Worm (Caenorhabditis elegans) whole organism, young adult: Measurements from ENCODE around the gene C49C8.1.

Experiments
- B0261.1 ChIP-seq: sonication (generic microtip); optimal IDR thresholded peaks from 2 replicates; lab custom pipeline; 2016; ENCODE audit warnings: mild to moderate bottlenecking, missing genetic modification characterization, moderate library complexity, missing compliant biosample characterization
- B0336.3 ChIP-seq: fragments of 200-800 bp; sonication (Bioruptor generic); IDR thresholded peaks from 2 replicates; pipeline ENCODE4 v1.3.6; 2022; ENCODE audit warnings: missing genetic modification characterization, missing compliant biosample characterization
- C06A6.2 ChIP-seq: fragments of 200-800 bp; sonication (Bioruptor generic); conservative IDR thresholded peaks from 2 replicates; pipeline ENCODE4 v1.3.6; 2022; ENCODE audit warnings: missing genetic modification characterization, missing compliant biosample characterization
- C17E4.6 ChIP-seq: fragments of 200-800 bp; sonication (Bioruptor generic); IDR thresholded peaks from 2 replicates; pipeline ENCODE4 v1.3.6; 2022; ENCODE audit warnings: missing genetic modification reagents, missing genetic modification characterization, missing compliant biosample characterization
- D2030.7 ChIP-seq: fragments of 200-800 bp; sonication (Bioruptor generic); IDR thresholded peaks from 2 replicates; pipeline ENCODE4 v1.3.6; 2022; ENCODE audit warnings: missing genetic modification reagents, missing genetic modification characterization, missing compliant biosample characterization
- F10E7.11 ChIP-seq: sonication (generic microtip); optimal IDR thresholded peaks from 2 replicates; lab custom pipeline; 2017; ENCODE audit warnings: mild to moderate bottlenecking, missing genetic modification characterization, moderate library complexity, missing compliant biosample characterization
- F23B12.7 ChIP-seq: sonication (generic microtip); optimal IDR thresholded peaks from 2 replicates; lab custom pipeline; 2017; ENCODE audit warnings: missing genetic modification characterization, mild to moderate bottlenecking, missing compliant biosample characterization, antibody characterized with exemption, moderate library complexity; ENCODE audit not compliant: insufficient read depth
- F37B4.10 ChIP-seq: fragments of 200-800 bp; sonication (Bioruptor generic); IDR thresholded peaks from 2 replicates; pipeline ENCODE4 v1.3.6; 2022; ENCODE audit warnings: missing genetic modification characterization, missing compliant biosample characterization
- F39B2.1 ChIP-seq: fragments of 200-800 bp; sonication (Bioruptor generic); IDR thresholded peaks from 2 replicates; pipeline ENCODE4 v1.3.6; 2022; ENCODE audit warnings: missing genetic modification reagents, missing genetic modification characterization, missing compliant biosample characterization
- K11D2.4 ChIP-seq: fragments of 200-800 bp; sonication (Bioruptor generic); IDR thresholded peaks from 2 replicates; pipeline ENCODE4 v1.3.6; 2022; ENCODE audit warnings: missing genetic modification reagents, missing genetic modification characterization, missing compliant biosample characterization
- K12H6.12 ChIP-seq: fragments of 200-800 bp; sonication (Bioruptor generic); optimal IDR thresholded peaks from 2 replicates; lab custom pipeline; 2018; ENCODE audit warnings: mild to moderate bottlenecking, missing genetic modification characterization, missing compliant biosample characterization
- T26A5.8 ChIP-seq: sonication (generic microtip); optimal IDR thresholded peaks from 2 replicates; lab custom pipeline; 2016; ENCODE audit warnings: missing genetic modification characterization, missing compliant biosample characterization
- Y67H2A.10 ChIP-seq: fragments of 200-800 bp; sonication (Bioruptor generic); conservative IDR thresholded peaks from 2 replicates; pipeline ENCODE4 v1.3.6; 2022; ENCODE audit warnings: missing genetic modification reagents, missing genetic modification characterization, missing compliant biosample characterization
- aptf-2 ChIP-seq: fragments of 200-800 bp; sonication (Bioruptor generic); conservative IDR thresholded peaks from 2 replicates; pipeline ENCODE4 v1.3.6; 2022; ENCODE audit warnings: missing genetic modification reagents, missing genetic modification characterization, missing compliant biosample characterization
- attf-3 ChIP-seq: fragments of 200-800 bp; sonication (Bioruptor generic); conservative IDR thresholded peaks from 2 replicates; pipeline ENCODE4 v1.3.6; 2022; ENCODE audit warnings: missing genetic modification reagents, missing genetic modification characterization, missing compliant biosample characterization
- bed-1 ChIP-seq: fragments of 200-800 bp; sonication (Bioruptor generic); IDR thresholded peaks from 2 replicates; pipeline ENCODE4 v1.3.6; 2022; ENCODE audit warnings: missing genetic modification reagents, missing genetic modification characterization, missing compliant biosample characterization
- ccch-3 ChIP-seq: fragments of 200-800 bp; sonication (Bioruptor generic); optimal IDR thresholded peaks from 2 replicates; lab custom pipeline; 2018; ENCODE audit warnings: mild to moderate bottlenecking, missing genetic modification characterization, missing compliant biosample characterization
- ceh-27 ChIP-seq: fragments of 200-800 bp; sonication (Bioruptor generic); optimal IDR thresholded peaks from 2 replicates; lab custom pipeline; 2018; ENCODE audit warnings: mild to moderate bottlenecking, missing genetic modification characterization, moderate library complexity, missing compliant biosample characterization
- ceh-79 ChIP-seq: sonication (generic microtip); optimal IDR thresholded peaks from 2 replicates; lab custom pipeline; 2017; ENCODE audit warnings: mild to moderate bottlenecking, missing genetic modification characterization, missing compliant biosample characterization
- ceh-91 ChIP-seq: fragments of 200-800 bp; sonication (Bioruptor generic); IDR thresholded peaks from 2 replicates; pipeline ENCODE4 v1.3.6; 2022; ENCODE audit warnings: missing genetic modification reagents, missing genetic modification characterization, missing compliant biosample characterization
- dox-1 ChIP-seq: fragments of 200-800 bp; sonication (Bioruptor generic); IDR thresholded peaks from 2 replicates; pipeline ENCODE4 v1.3.6; 2022; ENCODE audit warnings: missing genetic modification reagents, missing genetic modification characterization, missing compliant biosample characterization
- dpl-1 ChIP-seq: fragments of 150-350 bp; optimal IDR thresholded peaks from 2 replicates; lab custom pipeline; 2014; ENCODE audit warnings: missing biosample characterization, missing genetic modification reagents, missing genetic modification characterization
- egrh-3 ChIP-seq: fragments of 200-800 bp; sonication (Bioruptor generic); IDR thresholded peaks from 2 replicates; pipeline ENCODE4 v1.3.6; 2022; ENCODE audit warnings: missing genetic modification reagents, missing genetic modification characterization, missing compliant biosample characterization
- hmg-20 ChIP-seq: fragments of 200-800 bp; sonication (Bioruptor generic); IDR thresholded peaks from 2 replicates; pipeline ENCODE4 v1.3.6; 2022; ENCODE audit warnings: missing genetic modification reagents, missing genetic modification characterization, missing compliant biosample characterization
- lin-35 ChIP-seq, 3 experiments: fragments of 150-350 bp in 2 of 3; sonication (generic microtip) in 1 of 3; optimal IDR thresholded peaks; 2 replicates each; lab custom pipeline; 2014 to 2018; ENCODE audit warnings: missing biosample characterization in 3 of 3, missing genetic modification characterization in 3 of 3, missing genetic modification reagents in 3 of 3
- lsy-27 ChIP-seq: sonication (generic microtip); optimal IDR thresholded peaks from 2 replicates; lab custom pipeline; 2017; ENCODE audit warnings: missing genetic modification characterization, mild to moderate bottlenecking, missing compliant biosample characterization, antibody characterized with exemption, missing genotype, borderline replicate concordance; ENCODE audit not compliant: insufficient read depth
- madf-6 ChIP-seq: fragments of 200-800 bp; sonication (Bioruptor generic); IDR thresholded peaks from 2 replicates; pipeline ENCODE4 v1.3.6; 2022; ENCODE audit warnings: missing genetic modification reagents, missing genetic modification characterization, missing compliant biosample characterization
- madf-8 ChIP-seq: fragments of 200-800 bp; sonication (Bioruptor generic); conservative IDR thresholded peaks from 2 replicates; pipeline ENCODE4 v1.3.6; 2022; ENCODE audit warnings: missing genetic modification reagents, missing genetic modification characterization, missing compliant biosample characterization
- nfyb-1 ChIP-seq: fragments of 200-800 bp; sonication (Bioruptor generic); IDR thresholded peaks from 2 replicates; pipeline ENCODE4 v1.3.6; 2022; ENCODE audit warnings: missing genetic modification reagents, missing genetic modification characterization, missing compliant biosample characterization
- rcor-1 ChIP-seq: fragments of 200-800 bp; sonication (Bioruptor generic); IDR thresholded peaks from 2 replicates; pipeline ENCODE4 v1.3.6; 2022; ENCODE audit warnings: missing genetic modification reagents, missing genetic modification characterization, missing compliant biosample characterization
- rpc-1 ChIP-seq, 2 experiments: fragments of 150-350 bp in 1 of 2; sonication (generic microtip) in 1 of 2; optimal IDR thresholded peaks; 2 replicates each; lab custom pipeline; 2014 to 2018; ENCODE audit warnings: missing biosample characterization in 1 of 2, missing genetic modification characterization in 1 of 2, missing genetic modification reagents in 1 of 2, missing genotype in 1 of 2
- snpc-4 ChIP-seq, 5 experiments: fragments of 150-350 bp in 1 of 5; sonication (generic microtip) in 4 of 5; optimal IDR thresholded peaks; 2 replicates each; lab custom pipeline; 2014 to 2018; ENCODE audit warnings: missing genetic modification characterization in 5 of 5, missing biosample characterization in 3 of 5, antibody characterized with exemption in 2 of 5, mild to moderate bottlenecking in 2 of 5, missing compliant biosample characterization in 2 of 5, missing genotype in 2 of 5, moderate library complexity in 2 of 5, missing genetic modification reagents in 1 of 5
- tbp1 ChIP-seq: fragments of 200-800 bp; sonication (Bioruptor generic); optimal IDR thresholded peaks from 2 replicates; lab custom pipeline; 2018; ENCODE audit warnings: mild to moderate bottlenecking, missing genetic modification characterization, missing compliant biosample characterization
- tbx-9 ChIP-seq: sonication (generic microtip); optimal IDR thresholded peaks from 2 replicates; lab custom pipeline; 2016; ENCODE audit warnings: borderline replicate concordance, missing genetic modification characterization, inconsistent platforms, missing compliant biosample characterization
- zim-3 ChIP-seq: sonication (generic microtip); optimal IDR thresholded peaks from 2 replicates; lab custom pipeline; 2017; ENCODE audit warnings: mild to moderate bottlenecking, missing genetic modification characterization, moderate library complexity, missing compliant biosample characterization
- ztf-25 ChIP-seq: fragments of 200-800 bp; sonication (Bioruptor generic); IDR thresholded peaks from 2 replicates; pipeline ENCODE4 v1.3.6; 2022; ENCODE audit warnings: missing genetic modification reagents, missing genetic modification characterization, missing compliant biosample characterization

The C49C8.1 gene

DNA sequence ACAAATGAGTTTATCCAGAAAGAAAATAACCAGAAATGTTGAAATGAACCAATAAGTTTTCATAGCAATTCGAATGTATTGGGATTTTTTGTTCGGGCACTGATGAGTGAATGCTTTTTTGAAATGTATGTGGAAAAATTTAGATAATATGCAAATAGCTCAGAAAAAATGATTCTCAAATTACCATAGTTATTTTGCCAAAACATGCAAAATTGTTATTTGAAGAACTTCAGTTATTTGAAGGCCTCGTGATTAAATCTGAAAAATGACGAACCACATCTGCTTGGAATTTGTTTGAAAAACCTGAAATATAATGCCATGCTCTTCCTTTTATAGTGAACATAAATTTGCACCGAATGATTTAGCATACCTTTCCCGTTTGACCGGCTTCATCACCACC lies 3.7 kb downstream of the C49C8.1 start, which contains the start of gene C49C8.6:
TSS of gene C49C8.6 (minus strand) at position 101 of the 400 bp plus-strand sequence.
- TF ChIP-seq madf-6 (GFP tag; lab: Robert Waterston, UW) (no peak), ztf-25 (GFP tag; lab: Robert Waterston, UW) (no peak), zim-3 (no peak), nfyb-1 (GFP tag; lab: Robert Waterston, UW) (no peak), ceh-79 (tag; lab: Kevin White, UChicago) (no peak), tbp1 (GFP tag; lab: Kevin White, UChicago) (no peak), F10E7.11 (tag; lab: Kevin White, UChicago) (no peak), Y67H2A.10 (no peak), aptf-2 (no peak)

DNA sequence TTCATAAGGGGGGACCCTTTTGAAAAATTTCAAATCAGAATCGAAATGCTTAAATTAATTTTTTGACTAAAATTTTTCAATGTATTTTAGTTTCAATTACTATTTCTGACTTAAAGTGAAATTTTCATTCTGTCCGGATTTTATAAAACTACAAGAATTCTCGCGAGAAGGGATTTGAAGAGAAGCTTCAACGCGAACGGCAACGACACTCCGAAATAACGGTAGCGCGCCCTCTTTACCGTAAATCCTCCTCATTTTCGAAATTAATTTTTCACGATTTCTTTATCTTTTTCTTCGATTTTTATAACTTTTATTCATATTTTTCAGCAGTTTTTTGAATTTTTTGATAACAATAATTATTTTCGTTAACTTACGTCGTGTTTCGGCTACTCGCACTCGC lies 11.4 kb downstream of the C49C8.1 start:
- TF ChIP-seq bed-1 (GFP tag; lab: Robert Waterston, UW) (no peak), snpc-4 (GFP tag; optimal IDR thresholded peaks at IDR 0.05; lab: Kevin White, UChicago) (no peak), snpc-4 (tag; optimal IDR thresholded peaks at IDR 0.05; lab: Kevin White, UChicago) (no peak), attf-3 (GFP tag; lab: Robert Waterston, UW) (peak; percentile 94), hmg-20 (GFP tag; lab: Robert Waterston, UW) (no peak)

DNA sequence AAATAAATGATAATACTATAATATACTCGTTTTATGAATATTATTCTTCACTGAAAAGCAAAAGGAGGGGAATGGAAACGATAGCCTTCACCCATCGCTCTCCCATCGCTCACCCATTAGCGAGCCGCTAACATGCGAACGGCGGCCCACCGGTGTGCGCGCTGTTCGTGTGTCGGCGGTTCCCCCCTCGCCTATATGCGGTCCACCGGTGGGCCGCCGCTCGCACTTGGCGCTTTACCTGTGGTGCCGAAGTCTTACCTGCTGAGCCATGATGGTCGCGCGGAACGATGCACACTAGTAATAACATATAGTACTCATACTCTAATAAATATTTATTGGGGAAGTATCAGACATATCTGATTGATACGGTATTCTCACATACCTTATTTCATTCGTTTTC lies 12.8 kb downstream of the C49C8.1 start:
- TF ChIP-seq egrh-3 (GFP tag; lab: Robert Waterston, UW) = peak; percentile 63; the same call in 1 of the 2 replicates

DNA sequence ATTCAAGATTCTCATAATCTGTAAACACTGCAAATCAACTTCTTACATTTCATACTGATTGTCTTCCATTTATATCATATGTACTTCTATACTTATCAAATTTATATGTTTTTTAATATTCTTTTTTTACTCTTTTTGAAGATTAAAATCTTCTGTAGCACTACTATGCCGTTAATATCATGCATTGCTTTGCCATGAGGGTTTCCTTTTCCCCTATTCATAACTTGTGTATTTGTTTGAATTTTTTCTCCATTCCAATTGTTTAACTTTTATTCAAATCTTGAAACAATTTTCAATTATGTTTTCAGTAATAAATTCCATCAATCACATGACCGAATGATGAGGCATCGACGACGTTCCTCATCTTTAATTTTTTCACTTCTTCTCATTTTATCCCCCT lies 14.3 kb downstream of the C49C8.1 start, which contains the start of gene cdh-5:
TSS of gene cdh-5 (plus strand) at position 301 of the 400 bp plus-strand sequence.
- no peak for TF ChIP-seq C06A6.2 (GFP tag; lab: Robert Waterston, UW)
- no peak for TF ChIP-seq D2030.7 (GFP tag; lab: Robert Waterston, UW)
- TF ChIP-seq dox-1 (GFP tag; lab: Robert Waterston, UW) = no peak
- no peak for TF ChIP-seq tbx-9 (tag; lab: Kevin White, UChicago)
- TF ChIP-seq F39B2.1 (GFP tag; lab: Robert Waterston, UW) = no peak
- no peak for TF ChIP-seq K11D2.4 (GFP tag; lab: Robert Waterston, UW)
- TF ChIP-seq rcor-1 (GFP tag; lab: Robert Waterston, UW) = no peak
- TF ChIP-seq C17E4.6 = no peak

DNA sequence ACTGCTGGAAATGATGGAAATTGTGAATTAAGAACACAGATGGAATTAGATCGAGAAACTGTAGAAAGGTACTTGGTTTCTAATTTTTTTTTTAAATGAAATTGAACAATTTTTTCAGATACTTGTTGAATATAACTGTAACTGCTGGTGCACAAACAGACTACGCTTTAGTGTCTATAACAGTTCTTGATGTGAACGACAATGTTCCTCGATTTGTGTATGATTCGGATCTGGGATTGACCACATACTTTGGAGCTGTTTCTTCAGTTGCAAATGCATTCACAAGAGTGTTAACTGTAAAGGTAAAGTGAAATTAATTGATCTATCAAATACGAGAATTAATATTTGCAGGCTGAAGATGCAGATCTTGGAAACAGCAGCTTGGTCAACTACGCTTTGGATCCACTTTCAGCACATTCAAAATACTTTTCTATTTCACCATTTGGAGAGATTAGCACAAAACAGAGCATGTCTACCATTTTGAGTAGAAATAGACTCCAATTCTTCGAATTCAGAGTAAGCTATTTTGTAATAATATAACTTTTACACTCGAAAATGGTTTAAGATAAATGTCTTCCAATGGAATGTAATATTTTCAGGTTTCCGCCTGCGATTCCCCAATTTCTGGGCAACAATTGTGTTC lies 19.5 kb downstream of the C49C8.1 start:
- no peak for TF ChIP-seq ceh-27 (GFP tag; lab: Kevin White, UChicago)
- no peak for TF ChIP-seq ceh-91 (GFP tag; lab: Robert Waterston, UW)
- no peak for TF ChIP-seq T26A5.8 (tag; lab: Kevin White, UChicago)
- TF ChIP-seq B0261.1 (tag; lab: Kevin White, UChicago) = no peak
- no peak for TF ChIP-seq lsy-27 (tag; lab: Kevin White, UChicago)
- no peak for TF ChIP-seq Y67H2A.10
- no peak for TF ChIP-seq lin-35 (GFP tag; optimal IDR thresholded peaks at IDR 0.05; lab: Kevin White, UChicago)
- TF ChIP-seq, all 124 proteins: peak for 0

DNA sequence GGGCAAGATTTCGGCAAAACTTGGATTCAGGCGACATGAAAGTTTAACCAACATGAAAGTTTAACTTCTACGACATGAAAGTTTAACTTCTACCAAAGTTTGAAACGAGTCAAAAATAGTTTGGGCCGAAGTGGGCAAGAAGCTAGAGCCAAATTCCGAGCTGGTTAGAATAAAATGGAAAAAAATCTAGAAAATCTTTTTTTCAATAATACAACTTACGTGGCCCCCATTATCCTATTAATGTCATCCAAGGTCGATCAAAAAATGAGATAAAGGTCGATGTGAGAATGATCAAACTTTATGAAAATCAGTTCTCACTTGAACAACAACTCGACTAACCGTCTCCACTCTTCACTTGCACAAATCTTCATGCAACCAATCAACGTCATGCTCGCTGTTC lies 22.9 kb downstream of the C49C8.1 start, which contains the start of gene F08B4.8:
TSS of gene F08B4.8 (plus strand) at position 301 of the 400 bp plus-strand sequence.
- TF ChIP-seq aptf-2 (no peak), lin-35 (GFP tag; optimal IDR thresholded peaks at IDR 0.05; lab: Kevin White, UChicago) (no peak), B0336.3 (GFP tag; lab: Robert Waterston, UW) (no peak), zim-3 (no peak), F37B4.10 (no peak), F23B12.7 (no peak), madf-8 (GFP tag; lab: Robert Waterston, UW) (no peak), rpc-1 (optimal IDR thresholded peaks at IDR 0.05; lab: Kevin White, UChicago) (no peak), rpc-1 (tag; optimal IDR thresholded peaks at IDR 0.05; lab: Kevin White, UChicago) (no peak), ccch-3 (no peak), attf-3 (GFP tag; lab: Robert Waterston, UW) (no peak), dpl-1 (no peak), K12H6.12 (no peak), ceh-79 (tag; lab: Kevin White, UChicago) (no peak)
- TF ChIP-seq, all 124 proteins: peak for 0
